Worm (Caenorhabditis elegans): Measurements from ENCODE around the gene pde-4.

Gene pde-4

ce11 chrII:7621513-7621912, 29.5 kb downstream of the pde-4 start:
- TF ChIP-seq unc-3 (GFP tag; conservative IDR thresholded peaks at IDR 0.05) (no peak), unc-3 (tag; optimal IDR thresholded peaks at IDR 0.05) (no peak), ref-2 (tag; optimal IDR thresholded peaks at IDR 0.05) (peak; percentile 5), ceh-45 (GFP tag; IDR thresholded peaks at IDR 0.05) (no peak), unc-42 (tag; optimal IDR thresholded peaks at IDR 0.05) (peak; percentile 14), ceh-31 (tag; optimal IDR thresholded peaks at IDR 0.05) (peak; percentile 32), elt-4 (tag; optimal IDR thresholded peaks at IDR 0.05) (no peak), hlh-6 (tag; optimal IDR thresholded peaks at IDR 0.05) (no peak), ceh-14 (tag; optimal IDR thresholded peaks at IDR 0.05) (no peak), lin-11 (tag; optimal IDR thresholded peaks at IDR 0.05) (no peak), ceh-18 (tag; optimal IDR thresholded peaks at IDR 0.05) (no peak), hlh-8 (tag; optimal IDR thresholded peaks at IDR 0.05) (no peak)

- TF ChIP-seq hlh-30 (tag; optimal IDR thresholded peaks at IDR 0.05; ENCODE audit: insufficient read depth) = no peak
- TF ChIP-seq pros-1 (tag; optimal IDR thresholded peaks at IDR 0.05) = no peak
- TF ChIP-seq sox-4 (tag; optimal IDR thresholded peaks at IDR 0.05) = no peak
- TF ChIP-seq nhr-11 (tag; optimal IDR thresholded peaks at IDR 0.05) = no peak
These were observed 30.6 kb downstream of the pde-4 start, which contains the start of gene R07G3.8 for ce11 chrII:7620413-7620812. Gene R07G3.8 (minus strand): TSS chrII:7620513.

ce11 chrII:7618212-7618611, 32.8 kb downstream of the pde-4 start:
- TF ChIP-seq ahr-1 (tag; optimal IDR thresholded peaks at IDR 0.05) (no peak), pqm-1 (tag; optimal IDR thresholded peaks at IDR 0.05) (no peak), dmd-4 (tag; optimal IDR thresholded peaks at IDR 0.05; ENCODE audit: borderline replicate concordance) (no peak), K09A11.1 (tag; optimal IDR thresholded peaks at IDR 0.05; ENCODE audit: insufficient read depth) (no peak), pha-4 (tag; optimal IDR thresholded peaks at IDR 0.05) (no peak), ceh-9 (tag; optimal IDR thresholded peaks at IDR 0.05) (no peak)

ce11 chrII:7616141-7616540, 34.9 kb downstream of the pde-4 start, which contains the start of gene cdc-42:
Gene cdc-42 (plus strand): TSS chrII:7616452.
- TF ChIP-seq unc-55 (GFP tag; optimal IDR thresholded peaks at IDR 0.05) (no peak), ref-2 (tag; optimal IDR thresholded peaks at IDR 0.05) (no peak), ama-1 (optimal IDR thresholded peaks at IDR 0.05) (no peak), hlh-8 (tag; optimal IDR thresholded peaks at IDR 0.05) (no peak), sox-4 (tag; optimal IDR thresholded peaks at IDR 0.05) (no peak), fax-1 (tag; optimal IDR thresholded peaks at IDR 0.05) (no peak), sox-2 (GFP tag; IDR thresholded peaks at IDR 0.05) (no peak), nhr-232 (tag; optimal IDR thresholded peaks at IDR 0.05) (no peak), hlh-6 (tag; optimal IDR thresholded peaks at IDR 0.05) (no peak), ceh-24 (tag; optimal IDR thresholded peaks at IDR 0.05) (no peak), nhr-11 (tag; optimal IDR thresholded peaks at IDR 0.05) (no peak)

ce11 chrII:7615318-7615891, 35.6 kb downstream of the pde-4 start:
- TF ChIP-seq ref-2 (tag; optimal IDR thresholded peaks at IDR 0.05) (peak; percentile 30), nfya-1 (tag; optimal IDR thresholded peaks at IDR 0.05) (peak; percentile 5), ceh-31 (tag; optimal IDR thresholded peaks at IDR 0.05) (peak; percentile 6), hlh-13 (GFP tag; optimal IDR thresholded peaks at IDR 0.05) (no peak), unc-42 (tag; optimal IDR thresholded peaks at IDR 0.05) (peak; percentile 56)

ce11 chrII:7614334-7614733, 36.7 kb downstream of the pde-4 start:
- peak; percentile 2 for TF ChIP-seq ceh-18 (tag; optimal IDR thresholded peaks at IDR 0.05)
- no peak for TF ChIP-seq unc-55 (GFP tag; optimal IDR thresholded peaks at IDR 0.05)

All from whole organism, late embryonic.